Fruit fly (Drosophila melanogaster): ENCODE measurements around the gene faf.

The faf gene

DNA sequence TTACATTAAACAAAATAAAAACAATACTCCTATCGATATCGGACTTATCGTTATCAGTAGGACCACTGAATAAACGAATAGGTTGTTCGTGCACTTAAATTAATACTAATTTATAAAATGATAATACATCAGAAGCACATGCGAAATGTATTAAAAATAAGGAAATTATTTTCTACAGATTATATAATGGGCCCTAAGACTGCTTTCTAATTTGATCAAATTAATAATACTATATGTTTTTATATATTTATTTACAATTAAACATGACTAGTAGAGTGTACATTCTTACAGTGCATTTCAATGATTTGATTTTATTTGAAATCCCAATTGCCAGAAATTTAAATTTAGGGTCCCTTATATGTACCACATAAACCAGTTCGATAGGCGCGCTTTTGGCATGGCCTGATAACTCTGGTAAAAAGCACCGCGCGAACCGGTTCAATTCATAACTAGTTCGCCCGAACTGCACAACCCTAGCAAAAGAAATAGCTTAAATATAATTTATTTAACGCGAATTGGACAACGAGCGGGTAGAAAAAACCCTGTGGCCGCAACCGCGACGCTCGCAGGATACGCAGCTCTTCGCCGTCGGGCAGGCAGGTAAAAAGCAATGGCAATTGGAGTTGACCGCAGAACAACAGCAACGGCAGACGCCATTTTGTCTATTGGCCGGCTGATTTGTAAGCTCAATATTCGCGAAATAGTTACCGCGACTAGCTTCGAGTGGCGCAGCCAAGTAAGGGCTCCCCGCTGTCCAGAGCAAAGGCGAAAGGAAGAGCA is at the start of gene faf, which contains the start of gene CG2126:
TSS of gene faf (plus strand) at position 438 of the 780 bp plus-strand sequence.
TSS of gene CG2126 (minus strand) at position 70 of the 780 bp plus-strand sequence.
- TF ChIP-seq cyc (GFP tag; optimal IDR thresholded peaks at IDR 0.05) (no peak), CG6792 (GFP tag; optimal IDR thresholded peaks at IDR 0.05) (peak; percentile 53), fd59A (GFP tag; optimal IDR thresholded peaks at IDR 0.05) (no peak), CG9139 (GFP tag; optimal IDR thresholded peaks at IDR 0.05) (no peak), CG6808 (GFP tag; optimal IDR thresholded peaks at IDR 0.05) (no peak), Ets96B (tag; optimal IDR thresholded peaks at IDR 0.05) (peak; percentile 66), CG34406 (GFP tag; optimal IDR thresholded peaks at IDR 0.05) (peak; percentile 56), lz (GFP tag; optimal IDR thresholded peaks at IDR 0.05) (peak; percentile 60), CG11762 (GFP tag; optimal IDR thresholded peaks at IDR 0.05; ENCODE audit: insufficient read depth) (peak; percentile 39), CG1621 (tag; optimal IDR thresholded peaks at IDR 0.05) (no peak), CG8319 (GFP tag; optimal IDR thresholded peaks at IDR 0.05) (no peak), salr (GFP tag; optimal IDR thresholded peaks at IDR 0.05) (no peak), Lpt (GFP tag; optimal IDR thresholded peaks at IDR 0.05) (peak; percentile 42), Eip78C (GFP tag) (no peak), Sox14 (GFP tag; optimal IDR thresholded peaks at IDR 0.05) (peak; percentile 44), CG31627 (GFP tag; optimal IDR thresholded peaks at IDR 0.05) (no peak), CG8632 (GFP tag; optimal IDR thresholded peaks at IDR 0.05) (peak; percentile 70), CG10669 (GFP tag; optimal IDR thresholded peaks at IDR 0.05) (no peak), vri (GFP tag; optimal IDR thresholded peaks at IDR 0.05) (peak; percentile 5), Sox15 (GFP tag; optimal IDR thresholded peaks at IDR 0.05) (peak; percentile 55), svp (GFP tag) (no peak), CG3919 (GFP tag; optimal IDR thresholded peaks at IDR 0.05) (no peak), CG4318 (GFP tag; optimal IDR thresholded peaks at IDR 0.05) (no peak), Hr38 (GFP tag; optimal IDR thresholded peaks at IDR 0.05) (no peak), CG3032 (tag; optimal IDR thresholded peaks at IDR 0.05) (peak; percentile 72), Smox (GFP tag; optimal IDR thresholded peaks at IDR 0.05) (no peak), Eip75B (GFP tag; optimal IDR thresholded peaks at IDR 0.05) (no peak), CG10631 (GFP tag; optimal IDR thresholded peaks at IDR 0.05) (no peak), Sox102F (GFP tag; optimal IDR thresholded peaks at IDR 0.05) (no peak), CG11902 (GFP tag; optimal IDR thresholded peaks at IDR 0.05) (no peak), CG6163 (GFP tag; IDR thresholded peaks at IDR 0.05) (peak; percentile 64; the same call in 2 of the 3 replicates), fd85E (GFP tag; optimal IDR thresholded peaks at IDR 0.05) (no peak), CG6854 (GFP tag; optimal IDR thresholded peaks at IDR 0.05) (no peak), CG11294 (GFP tag; IDR thresholded peaks at IDR 0.05) (peak; percentile 34; the same call in 1 of the 2 replicates), eg (GFP tag; IDR thresholded peaks at IDR 0.05) (peak; percentile 75), achi (GFP tag; optimal IDR thresholded peaks at IDR 0.05) (no peak), acj6 (GFP tag; optimal IDR thresholded peaks at IDR 0.05) (peak; percentile 68), CG16779 (tag; optimal IDR thresholded peaks at IDR 0.05) (no peak), Met (GFP tag; optimal IDR thresholded peaks at IDR 0.05) (no peak), CG7368 (GFP tag; optimal IDR thresholded peaks at IDR 0.05) (no peak), spab (GFP tag; optimal IDR thresholded peaks at IDR 0.05) (no peak), net (GFP tag; optimal IDR thresholded peaks at IDR 0.05) (peak; percentile 64), Hr39 (GFP tag; optimal IDR thresholded peaks at IDR 0.05) (no peak), dac (GFP tag; optimal IDR thresholded peaks at IDR 0.05) (no peak), ss (GFP tag; optimal IDR thresholded peaks at IDR 0.05) (no peak), topi (GFP tag; optimal IDR thresholded peaks at IDR 0.05) (no peak), Gug (GFP tag; IDR thresholded peaks at IDR 0.05) (peak; percentile 63), pdm3 (GFP tag; optimal IDR thresholded peaks at IDR 0.05) (no peak), CG6276 (GFP tag; optimal IDR thresholded peaks at IDR 0.05) (no peak), fkh (GFP tag; optimal IDR thresholded peaks at IDR 0.05) (no peak), Eip93F (GFP tag; optimal IDR thresholded peaks at IDR 0.05) (peak; percentile 39), OdsH (GFP tag; optimal IDR thresholded peaks at IDR 0.05) (no peak)

All from whole organism, prepupa.